Fruit fly (Drosophila melanogaster) whole organism, embryonic: ENCODE results near the gene unc-4.

ENCODE experiments used
- Abd-B ChIP-seq: fragments of 200-800 bp; sonication (Bioruptor generic); optimal IDR thresholded peaks from 2 replicates; lab custom pipeline; 2018; ENCODE audit warnings: missing biosample characterization, mild to moderate bottlenecking, missing genetic modification characterization, moderate library complexity
- Adf1 ChIP-seq: fragments of 200-800 bp; sonication (Bioruptor generic); IDR thresholded peaks from 2 replicates; pipeline ENCODE4 v1.3.6; 2022; ENCODE audit warnings: missing biosample characterization, missing genetic modification characterization
- Atf3 ChIP-seq: fragments of 200-800 bp; sonication (Bioruptor generic); optimal IDR thresholded peaks from 3 replicates; lab custom pipeline; 2016; ENCODE audit warnings: missing biosample characterization, missing genetic modification characterization
- CG10366 ChIP-seq: fragments of 200-800 bp; sonication (Bioruptor generic); IDR thresholded peaks from 2 replicates; pipeline ENCODE4 v1.3.6; 2022; ENCODE audit warnings: missing biosample characterization, missing genetic modification characterization
- CG11093 ChIP-seq: fragments of 200-800 bp; sonication (Bioruptor generic); IDR thresholded peaks from 3 replicates; pipeline ENCODE4 v1.3.6; 2022; ENCODE audit warnings: missing biosample characterization, missing genetic modification characterization
- CG12299 ChIP-seq: fragments of 200-800 bp; sonication (Bioruptor generic); optimal IDR thresholded peaks from 2 replicates; lab custom pipeline; 2018; ENCODE audit warnings: missing biosample characterization, mild to moderate bottlenecking, missing genetic modification characterization
- CG14710 ChIP-seq: fragments of 200-800 bp; sonication (Bioruptor generic); optimal IDR thresholded peaks from 3 replicates; lab custom pipeline; 2019; ENCODE audit warnings: missing biosample characterization, mild to moderate bottlenecking, missing genetic modification characterization, moderate library complexity
- CG16779 ChIP-seq: fragments of 200-800 bp; sonication (Bioruptor generic); IDR thresholded peaks from 2 replicates; pipeline ENCODE4 v1.3.6; 2022; ENCODE audit warnings: missing biosample characterization, missing genetic modification characterization
- CG17612 ChIP-seq: fragments of 200-800 bp; sonication (Bioruptor generic); IDR thresholded peaks from 2 replicates; pipeline ENCODE4 v1.3.6; 2022; ENCODE audit warnings: missing biosample characterization, missing genetic modification characterization
- CG2116 ChIP-seq: fragments of 200-800 bp; sonication (Bioruptor generic); optimal IDR thresholded peaks from 3 replicates; lab custom pipeline; 2018; ENCODE audit warnings: missing biosample characterization, mild to moderate bottlenecking, missing genetic modification characterization
- CG2129 ChIP-seq: fragments of 200-800 bp; sonication (Bioruptor generic); IDR thresholded peaks from 2 replicates; pipeline ENCODE4 v1.3.6; 2022; ENCODE audit warnings: missing biosample characterization, missing genetic modification characterization; ENCODE audit not compliant: partially characterized antibody
- CG2678 ChIP-seq: fragments of 200-800 bp; sonication (Bioruptor generic); optimal IDR thresholded peaks from 3 replicates; lab custom pipeline; 2019; ENCODE audit warnings: missing biosample characterization, mild to moderate bottlenecking, missing genetic modification characterization, moderate library complexity
- CG30020 ChIP-seq: fragments of 200-800 bp; optimal IDR thresholded peaks from 2 replicates; lab custom pipeline; 2019; ENCODE audit warnings: missing biosample characterization, mild to moderate bottlenecking, missing genetic modification characterization, moderate library complexity
- CG3281 ChIP-seq: fragments of 200-800 bp; sonication (Bioruptor generic); optimal IDR thresholded peaks from 3 replicates; lab custom pipeline; 2017; ENCODE audit warnings: missing biosample characterization, mild to moderate bottlenecking, missing genetic modification characterization
- CG3407 ChIP-seq: fragments of 200-800 bp; sonication (Bioruptor generic); optimal IDR thresholded peaks from 2 replicates; lab custom pipeline; 2018; ENCODE audit warnings: missing biosample characterization, mild to moderate bottlenecking, missing genetic modification characterization
- CG4282 ChIP-seq: fragments of 200-800 bp; sonication (Bioruptor generic); optimal IDR thresholded peaks from 2 replicates; lab custom pipeline; 2016; ENCODE audit warnings: missing biosample characterization, missing genetic modification characterization
- CG7357 ChIP-seq: fragments of 200-800 bp; sonication (Bioruptor generic); IDR thresholded peaks from 3 replicates; pipeline ENCODE4 v1.3.6; 2022; ENCODE audit warnings: missing biosample characterization, missing genetic modification characterization
- CG8388 ChIP-seq: fragments of 200-800 bp; sonication (Bioruptor generic); optimal IDR thresholded peaks from 2 replicates; lab custom pipeline; 2019; ENCODE audit warnings: missing biosample characterization, mild to moderate bottlenecking, missing genetic modification characterization, moderate library complexity
- CG8944 ChIP-seq: fragments of 200-800 bp; sonication (Bioruptor generic); optimal IDR thresholded peaks from 3 replicates; lab custom pipeline; 2016; ENCODE audit warnings: missing biosample characterization, missing genetic modification characterization
- CG9932 ChIP-seq: fragments of 200-800 bp; sonication (Bioruptor generic); IDR thresholded peaks from 2 replicates; pipeline ENCODE4 v1.3.6; 2022; ENCODE audit warnings: missing biosample characterization, missing genetic modification characterization
- D ChIP-seq, 2 experiments: fragments of 200-800 bp in 1 of 2; fragments of >200 bp in 1 of 2; sonication (Bioruptor generic) in 1 of 2; optimal IDR thresholded peaks; 2 replicates in 1 of 2; 3 replicates in 1 of 2; lab custom pipeline; 2017; ENCODE audit warnings: mild to moderate bottlenecking in 1 of 2, missing biosample characterization in 1 of 2, missing genetic modification characterization in 1 of 2, missing genetic modification reagents in 1 of 2
- Dad ChIP-seq: fragments of 200-800 bp; sonication (Bioruptor generic); optimal IDR thresholded peaks from 3 replicates; lab custom pipeline; 2016; ENCODE audit warnings: missing biosample characterization, missing genetic modification characterization
- Dip2 ChIP-seq: fragments of 200-800 bp; sonication (Bioruptor generic); IDR thresholded peaks from 2 replicates; pipeline ENCODE4 v1.3.6; 2022; ENCODE audit warnings: missing biosample characterization, missing genetic modification characterization
- Ets65A ChIP-seq: fragments of 200-800 bp; sonication (Bioruptor generic); peaks from one replicate; lab custom pipeline; 2016; ENCODE audit warnings: missing biosample characterization, missing genetic modification characterization
- Ets97D ChIP-seq: fragments of 200-800 bp; sonication (Bioruptor generic); optimal IDR thresholded peaks from 3 replicates; lab custom pipeline; 2016; ENCODE audit warnings: missing biosample characterization, missing genetic modification characterization
- Lhr ChIP-seq: fragments of 200-800 bp; sonication (Bioruptor generic); optimal IDR thresholded peaks from 3 replicates; lab custom pipeline; 2017; ENCODE audit warnings: mild to moderate bottlenecking, missing biosample characterization, missing genetic modification reagents, missing genetic modification characterization
- MBD-R2 ChIP-seq: fragments of 200-800 bp; sonication (Bioruptor generic); IDR thresholded peaks from 2 replicates; pipeline ENCODE4 v1.3.6; 2022; ENCODE audit warnings: missing biosample characterization, missing genetic modification characterization
- Nf-YC ChIP-seq: fragments of 200-800 bp; optimal IDR thresholded peaks from 3 replicates; lab custom pipeline; 2019; ENCODE audit warnings: missing biosample characterization, mild to moderate bottlenecking, missing genetic modification characterization, moderate library complexity
- Poxn ChIP-seq: fragments of 200-800 bp; sonication (Bioruptor generic); IDR thresholded peaks from 2 replicates; pipeline ENCODE4 v1.3.6; 2022; ENCODE audit warnings: missing biosample characterization, missing genetic modification characterization
- Ssrp ChIP-seq: fragments of 200-800 bp; sonication (Bioruptor generic); optimal IDR thresholded peaks from 2 replicates; lab custom pipeline; 2018; ENCODE audit warnings: missing biosample characterization, mild to moderate bottlenecking, missing genetic modification characterization, moderate library complexity
- al ChIP-seq: fragments of 200-800 bp; sonication (Bioruptor generic); IDR thresholded peaks from 2 replicates; pipeline ENCODE4 v1.3.6; 2022; ENCODE audit warnings: missing biosample characterization, missing genetic modification characterization
- az2 ChIP-seq: fragments of 200-800 bp; sonication (Bioruptor generic); optimal IDR thresholded peaks from 3 replicates; lab custom pipeline; 2016; ENCODE audit warnings: missing biosample characterization, missing genetic modification characterization
- chm ChIP-seq: fragments of 200-800 bp; sonication (Bioruptor generic); IDR thresholded peaks from 2 replicates; pipeline ENCODE4 v1.3.6; 2022; ENCODE audit warnings: missing biosample characterization, missing genetic modification characterization
- ci ChIP-seq: fragments of 200-800 bp; sonication (Bioruptor generic); IDR thresholded peaks from 3 replicates; pipeline ENCODE4 v1.3.6; 2022; ENCODE audit warnings: missing biosample characterization, missing genetic modification characterization
- corto ChIP-seq: fragments of 200-800 bp; sonication (Bioruptor generic); optimal IDR thresholded peaks from 2 replicates; lab custom pipeline; 2016; ENCODE audit warnings: missing biosample characterization, mild to moderate bottlenecking, missing genetic modification characterization, moderate library complexity
- dpn ChIP-seq, 2 experiments: fragments of 200-800 bp; sonication (Bioruptor generic); optimal IDR thresholded peaks; 3 replicates each; lab custom pipeline; 2016; ENCODE audit warnings: missing biosample characterization in 2 of 2, missing genetic modification characterization in 2 of 2
- en ChIP-seq: fragments of 200-800 bp; sonication (Bioruptor generic); optimal IDR thresholded peaks from 2 replicates; lab custom pipeline; 2016; ENCODE audit warnings: missing biosample characterization, missing genetic modification characterization
- fd102C ChIP-seq: fragments of 200-800 bp; sonication (Bioruptor generic); optimal IDR thresholded peaks from 2 replicates; lab custom pipeline; 2018; ENCODE audit warnings: missing biosample characterization, mild to moderate bottlenecking, missing genetic modification characterization, moderate library complexity
- gcm ChIP-seq: fragments of 200-800 bp; sonication (Bioruptor generic); optimal IDR thresholded peaks from 2 replicates; lab custom pipeline; 2019; ENCODE audit warnings: missing biosample characterization, mild to moderate bottlenecking, missing genetic modification characterization, moderate library complexity
- grau ChIP-seq: fragments of 200-800 bp; optimal IDR thresholded peaks from 3 replicates; lab custom pipeline; 2019; ENCODE audit warnings: missing biosample characterization, mild to moderate bottlenecking, missing genetic modification characterization, moderate library complexity
- ind ChIP-seq: fragments of 200-800 bp; sonication (Bioruptor generic); optimal IDR thresholded peaks from 3 replicates; lab custom pipeline; 2016; ENCODE audit warnings: missing biosample characterization, missing genetic modification characterization
- pros ChIP-seq: fragments of 200-800 bp; sonication (Bioruptor generic); optimal IDR thresholded peaks from 3 replicates; lab custom pipeline; 2019; ENCODE audit warnings: missing biosample characterization, mild to moderate bottlenecking, missing genetic modification characterization, moderate library complexity
- psq ChIP-seq: fragments of 200-800 bp; sonication (Bioruptor generic); optimal IDR thresholded peaks from 2 replicates; lab custom pipeline; 2017; ENCODE audit warnings: missing biosample characterization, missing genetic modification characterization
- sima ChIP-seq: fragments of 200-800 bp; sonication (Bioruptor generic); optimal IDR thresholded peaks from 2 replicates; lab custom pipeline; 2016; ENCODE audit warnings: missing biosample characterization, missing genetic modification characterization
- slbo ChIP-seq: fragments of 200-800 bp; sonication (Bioruptor generic); IDR thresholded peaks from 2 replicates; pipeline ENCODE4 v1.3.6; 2022; ENCODE audit warnings: missing biosample characterization, missing genetic modification characterization
- sna ChIP-seq: fragments of 200-800 bp; sonication (Bioruptor generic); IDR thresholded peaks from 2 replicates; pipeline ENCODE4 v1.3.6; 2022; ENCODE audit warnings: missing biosample characterization, missing genetic modification characterization; ENCODE audit not compliant: partially characterized antibody
- sr ChIP-seq: fragments of 200-800 bp; sonication (Bioruptor generic); IDR thresholded peaks from 3 replicates; pipeline ENCODE4 v1.3.6; 2022; ENCODE audit warnings: missing biosample characterization, missing genetic modification characterization
- stc ChIP-seq: fragments of 200-800 bp; sonication (Bioruptor generic); IDR thresholded peaks from 2 replicates; pipeline ENCODE4 v1.3.6; 2022; ENCODE audit warnings: missing biosample characterization, missing genetic modification characterization
- trem ChIP-seq: fragments of 200-800 bp; optimal IDR thresholded peaks from 3 replicates; lab custom pipeline; 2019; ENCODE audit warnings: missing biosample characterization, mild to moderate bottlenecking, missing genetic modification characterization, moderate library complexity
- zfh1 ChIP-seq: fragments of 200-800 bp; sonication (Bioruptor generic); IDR thresholded peaks from 3 replicates; pipeline ENCODE4 v1.3.6; 2022; ENCODE audit warnings: missing biosample characterization, missing genetic modification characterization

The unc-4 gene

dm6 chrX:17742592-17743364, 25.6 kb upstream of the unc-4 start (continued):
- TF ChIP-seq CG14710 (tag; lab: Kevin White, UChicago) (peak; percentile 29), CG12299 (tag; lab: Kevin White, UChicago) (no peak), CG16779 (GFP tag; lab: Robert Waterston, UW) (no peak), sr (GFP tag; lab: Robert Waterston, UW) (no peak), MBD-R2 (GFP tag; lab: Robert Waterston, UW) (no peak), CG2678 (peak; percentile 65), pros (GFP tag; lab: Kevin White, UChicago) (no peak), CG10366 (peak; percentile 19; the same call in 1 of the 2 replicates), Atf3 (GFP tag; lab: Kevin White, UChicago) (no peak), CG3281 (peak; percentile 63), Nf-YC (tag; lab: Kevin White, UChicago) (no peak), Abd-B (GFP tag; lab: Kevin White, UChicago) (peak; percentile 4), Ssrp (tag; lab: Kevin White, UChicago) (peak; percentile 59), gcm (GFP tag; lab: Kevin White, UChicago) (peak; percentile 14), Lhr (GFP tag; lab: Kevin White, UChicago) (no peak), sna (no peak), CG3407 (GFP tag; lab: Kevin White, UChicago) (no peak), D (optimal IDR thresholded peaks at IDR 0.05; lab: Kevin White, UChicago) (no peak), D (GFP tag; optimal IDR thresholded peaks at IDR 0.05; lab: Kevin White, UChicago) (peak; percentile 35), zfh1 (GFP tag; lab: Robert Waterston, UW) (0 out of 3 replicates have a peak, but pooled peaks have one; percentile 45), corto (GFP tag; lab: Kevin White, UChicago) (no peak), Dad (GFP tag; lab: Kevin White, UChicago) (no peak), Ets97D (GFP tag; lab: Kevin White, UChicago) (no peak), CG8944 (GFP tag; lab: Kevin White, UChicago) (peak; percentile 1), Ets65A (GFP tag; lab: Kevin White, UChicago) (peak; percentile 54), CG4282 (no peak), Adf1 (GFP tag; lab: Robert Waterston, UW) (no peak), CG7357 (no peak), psq (GFP tag; lab: Kevin White, UChicago) (no peak), CG11093 (GFP tag; lab: Robert Waterston, UW) (no peak), sima (no peak), dpn (GFP tag; optimal IDR thresholded peaks at IDR 0.05; lab: Kevin White, UChicago) (peak; percentile 30), stc (no peak), fd102C (GFP tag; lab: Kevin White, UChicago) (no peak), en (GFP tag; lab: Kevin White, UChicago) (peak; percentile 18), CG2129 (GFP tag; lab: Robert Waterston, UW) (no peak), Dip2 (no peak), CG17612 (GFP tag; lab: Robert Waterston, UW) (no peak), az2 (GFP tag; lab: Kevin White, UChicago) (peak; percentile 43), chm (no peak), grau (tag; lab: Kevin White, UChicago) (peak; percentile 53), al (GFP tag; lab: Robert Waterston, UW) (no peak), Poxn (GFP tag; lab: Robert Waterston, UW) (no peak), slbo (peak; percentile 29; the same call in 1 of the 2 replicates), CG2116 (GFP tag; lab: Kevin White, UChicago) (no peak), CG9932 (GFP tag; lab: Robert Waterston, UW) (peak; percentile 38; the same call in 1 of the 2 replicates), ci (no peak), CG30020 (no peak), trem (peak; percentile 21), ind (GFP tag; lab: Kevin White, UChicago) (peak; percentile 40), CG8388 (GFP tag; lab: Kevin White, UChicago) (peak; percentile 14)
